Worm (Caenorhabditis elegans) whole organism, L1 larva: ENCODE measurements around the gene C56G2.15.

Experiments used
- C04F5.9 ChIP-seq: sonication (generic microtip); optimal IDR thresholded peaks from 2 replicates; lab custom pipeline; 2016; ENCODE audit warnings: missing genetic modification characterization, missing compliant biosample characterization
- C34B4.2 ChIP-seq: sonication (generic microtip); optimal IDR thresholded peaks from 2 replicates; lab custom pipeline; 2017; ENCODE audit warnings: mild to moderate bottlenecking, missing genetic modification characterization, missing compliant biosample characterization
- aly-2 ChIP-seq: fragments of 150-350 bp; optimal IDR thresholded peaks from 2 replicates; lab custom pipeline; 2014; ENCODE audit warnings: missing biosample characterization, missing genetic modification characterization
- ama-1 ChIP-seq: fragments of 150-350 bp; optimal IDR thresholded peaks from 2 replicates; lab custom pipeline; 2014
- blmp-1 ChIP-seq: fragments of 150-350 bp; optimal IDR thresholded peaks from 2 replicates; lab custom pipeline; 2014; ENCODE audit warnings: missing biosample characterization, missing genetic modification characterization
- ceh-8 ChIP-seq: fragments of 200-800 bp; sonication (Bioruptor generic); optimal IDR thresholded peaks from 2 replicates; lab custom pipeline; 2018; ENCODE audit warnings: mild to moderate bottlenecking, missing genetic modification characterization, moderate library complexity, missing compliant biosample characterization
- dpl-1 ChIP-seq, 3 experiments: fragments of 150-350 bp in 2 of 3; sonication (generic microtip) in 1 of 3; optimal IDR thresholded peaks; 2 replicates each; lab custom pipeline; 2014 to 2017; ENCODE audit warnings: missing biosample characterization in 3 of 3, missing genetic modification characterization in 3 of 3, missing genetic modification reagents in 3 of 3
- dsc-1 ChIP-seq: sonication (generic microtip); optimal IDR thresholded peaks from 2 replicates; lab custom pipeline; 2016; ENCODE audit warnings: mild to moderate bottlenecking, missing genetic modification characterization, missing compliant biosample characterization
- efl-3 ChIP-seq: fragments of 200-800 bp; sonication (Bioruptor generic); optimal IDR thresholded peaks from 2 replicates; lab custom pipeline; 2018; ENCODE audit warnings: mild to moderate bottlenecking, missing genetic modification characterization, missing compliant biosample characterization
- egl-13 ChIP-seq: sonication (generic microtip); optimal IDR thresholded peaks from 2 replicates; lab custom pipeline; 2016; ENCODE audit warnings: missing genotype, missing genetic modification reagents, missing genetic modification characterization, missing compliant biosample characterization
- elt-2 ChIP-seq: sonication (generic microtip); optimal IDR thresholded peaks from 2 replicates; lab custom pipeline; 2016; ENCODE audit warnings: missing genetic modification characterization, mild to moderate bottlenecking, inconsistent platforms, missing compliant biosample characterization, missing genetic modification reagents
- elt-3 ChIP-seq, 6 experiments: fragments of 150-350 bp in 1 of 6; sonication (generic microtip); optimal IDR thresholded peaks; 2 replicates each; lab custom pipeline; 2017 to 2018; ENCODE audit warnings: missing biosample characterization in 6 of 6, missing genetic modification characterization in 6 of 6, inconsistent platforms in 1 of 6
- hlh-17 ChIP-seq: fragments of 200-800 bp; sonication (Bioruptor generic); optimal IDR thresholded peaks from 2 replicates; lab custom pipeline; 2018; ENCODE audit warnings: missing genetic modification characterization, mild to moderate bottlenecking, missing compliant biosample characterization, moderate library complexity, borderline replicate concordance
- isw-1 ChIP-seq: fragments of 200-800 bp; sonication (Bioruptor generic); IDR thresholded peaks from 2 replicates; pipeline ENCODE4 v1.3.6; 2022; ENCODE audit warnings: missing genetic modification characterization, missing compliant biosample characterization
- lin-13 ChIP-seq: fragments of 150-350 bp; optimal IDR thresholded peaks from 2 replicates; lab custom pipeline; 2014; ENCODE audit warnings: missing biosample characterization, missing genetic modification reagents, missing genetic modification characterization
- lin-14 ChIP-seq: fragments of 200-800 bp; sonication (Bioruptor generic); optimal IDR thresholded peaks from 2 replicates; lab custom pipeline; 2018; ENCODE audit warnings: mild to moderate bottlenecking, missing genetic modification characterization, moderate library complexity, missing compliant biosample characterization
- lin-15B ChIP-seq: fragments of 150-350 bp; sonication (generic microtip); optimal IDR thresholded peaks from 3 replicates; lab custom pipeline; 2014; ENCODE audit warnings: missing biosample characterization, missing genetic modification characterization
- lin-35 ChIP-seq, 2 experiments: fragments of 150-350 bp; optimal IDR thresholded peaks; 2 replicates each; lab custom pipeline; 2014; ENCODE audit warnings: missing biosample characterization in 2 of 2, missing genetic modification characterization in 2 of 2, missing genetic modification reagents in 2 of 2
- lsy-2 ChIP-seq, 2 experiments: fragments of 150-350 bp; optimal IDR thresholded peaks; 2 replicates each; lab custom pipeline; 2014; ENCODE audit warnings: missing biosample characterization in 2 of 2, missing genetic modification characterization in 2 of 2
- mab-9 ChIP-seq: fragments of 200-800 bp; sonication (Bioruptor generic); IDR thresholded peaks from 2 replicates; pipeline ENCODE4 v1.3.6; 2022; ENCODE audit warnings: missing genetic modification reagents, missing genetic modification characterization, missing compliant biosample characterization
- mdl-1 ChIP-seq, 2 experiments: fragments of 150-350 bp; optimal IDR thresholded peaks; 2 replicates each; lab custom pipeline; 2014 to 2017; ENCODE audit warnings: missing biosample characterization in 2 of 2, missing genetic modification characterization in 2 of 2, inconsistent platforms in 1 of 2
- mep-1 ChIP-seq: fragments of 150-350 bp; optimal IDR thresholded peaks from 2 replicates; lab custom pipeline; 2014; ENCODE audit warnings: missing biosample characterization, missing genetic modification characterization
- nhr-19 ChIP-seq: fragments of 200-800 bp; sonication (Bioruptor generic); conservative IDR thresholded peaks from 2 replicates; pipeline ENCODE4 v1.3.6; 2022; ENCODE audit warnings: missing genetic modification characterization, missing compliant biosample characterization
- nhr-20 ChIP-seq: sonication (generic microtip); optimal IDR thresholded peaks from 2 replicates; lab custom pipeline; 2016; ENCODE audit warnings: mild to moderate bottlenecking, missing genetic modification characterization, missing compliant biosample characterization
- nhr-47 ChIP-seq: sonication (generic microtip); optimal IDR thresholded peaks from 2 replicates; lab custom pipeline; 2016; ENCODE audit warnings: mild to moderate bottlenecking, missing genetic modification characterization, moderate library complexity, missing compliant biosample characterization
- nhr-71 ChIP-seq: sonication (generic microtip); optimal IDR thresholded peaks from 2 replicates; lab custom pipeline; 2016; ENCODE audit warnings: mild to moderate bottlenecking, missing genetic modification characterization, moderate library complexity, missing compliant biosample characterization
- nhr-77 ChIP-seq: fragments of 150-350 bp; optimal IDR thresholded peaks from 2 replicates; lab custom pipeline; 2014; ENCODE audit warnings: missing biosample characterization, missing genetic modification characterization
- nhr-85 ChIP-seq: sonication (generic microtip); peaks from one replicate; lab custom pipeline; 2016; ENCODE audit warnings: missing genetic modification characterization, inconsistent platforms, missing compliant biosample characterization
- nhr-90 ChIP-seq: sonication (generic microtip); optimal IDR thresholded peaks from 2 replicates; lab custom pipeline; 2016; ENCODE audit warnings: mild to moderate bottlenecking, missing genetic modification characterization, missing compliant biosample characterization; ENCODE audit not compliant: poor library complexity
- pag-3 ChIP-seq: sonication (generic microtip); optimal IDR thresholded peaks from 2 replicates; lab custom pipeline; 2017; ENCODE audit warnings: missing genetic modification characterization, mild to moderate bottlenecking, missing compliant biosample characterization, antibody characterized with exemption, borderline replicate concordance; ENCODE audit not compliant: insufficient read depth
- pax-3 ChIP-seq: fragments of 200-800 bp; sonication (Bioruptor generic); optimal IDR thresholded peaks from 2 replicates; lab custom pipeline; 2018; ENCODE audit warnings: mild to moderate bottlenecking, missing genetic modification characterization, moderate library complexity, missing compliant biosample characterization
- pqm-1 ChIP-seq: sonication (generic microtip); optimal IDR thresholded peaks from 3 replicates; lab custom pipeline; 2017; ENCODE audit warnings: missing biosample characterization, missing genetic modification characterization
- rnt-1 ChIP-seq: sonication (generic microtip); optimal IDR thresholded peaks from 2 replicates; lab custom pipeline; 2016; ENCODE audit warnings: mild to moderate bottlenecking, missing genetic modification characterization, moderate library complexity, missing compliant biosample characterization
- skn-1 ChIP-seq: fragments of 150-350 bp; optimal IDR thresholded peaks from 2 replicates; lab custom pipeline; 2014; ENCODE audit warnings: missing biosample characterization, missing genetic modification characterization
- snu-23 ChIP-seq: sonication (generic microtip); optimal IDR thresholded peaks from 2 replicates; lab custom pipeline; 2016; ENCODE audit warnings: missing genetic modification characterization, missing compliant biosample characterization
- sptf-1 ChIP-seq: fragments of 150-350 bp; optimal IDR thresholded peaks from 2 replicates; lab custom pipeline; 2014; ENCODE audit warnings: missing biosample characterization, missing genetic modification characterization
- sup-37 ChIP-seq: fragments of 200-800 bp; sonication (Bioruptor generic); optimal IDR thresholded peaks from 2 replicates; lab custom pipeline; 2018; ENCODE audit warnings: mild to moderate bottlenecking, missing genetic modification characterization, missing compliant biosample characterization
- tbx-2 ChIP-seq: sonication (generic microtip); optimal IDR thresholded peaks from 2 replicates; lab custom pipeline; 2016; ENCODE audit warnings: missing genetic modification characterization, missing compliant biosample characterization
- tlp-1 ChIP-seq: fragments of 150-350 bp; optimal IDR thresholded peaks from 2 replicates; lab custom pipeline; 2014; ENCODE audit warnings: missing biosample characterization, missing genetic modification characterization
- unc-30 ChIP-seq: sonication (generic microtip); optimal IDR thresholded peaks from 2 replicates; lab custom pipeline; 2017; ENCODE audit warnings: missing biosample characterization, missing genetic modification characterization
- unc-86 ChIP-seq: sonication (generic microtip); optimal IDR thresholded peaks from 2 replicates; lab custom pipeline; 2016; ENCODE audit warnings: missing genetic modification characterization, missing compliant biosample characterization
- vab-15 ChIP-seq: sonication (generic microtip); optimal IDR thresholded peaks from 2 replicates; lab custom pipeline; 2017; ENCODE audit warnings: missing genotype, mild to moderate bottlenecking, missing genetic modification characterization, missing compliant biosample characterization
- zag-1 ChIP-seq: fragments of 150-350 bp; optimal IDR thresholded peaks from 2 replicates; lab custom pipeline; 2014; ENCODE audit warnings: missing biosample characterization, missing genetic modification characterization
- zip-4 ChIP-seq: fragments of 200-800 bp; sonication (Bioruptor generic); optimal IDR thresholded peaks from 2 replicates; lab custom pipeline; 2018; ENCODE audit warnings: mild to moderate bottlenecking, missing genetic modification characterization, moderate library complexity, missing compliant biosample characterization

C56G2.15 gene

ce11 chrIII:6360825-6361224, 6.9 kb downstream of the C56G2.15 start:
- TF ChIP-seq mep-1 (tag; lab: Kevin White, UChicago) (peak; percentile 71), lin-14 (GFP tag; lab: Kevin White, UChicago) (peak; percentile 79), sup-37 (GFP tag; lab: Kevin White, UChicago) (no peak), nhr-71 (tag; lab: Kevin White, UChicago) (peak; percentile 56), ama-1 (lab: Kevin White, UChicago) (no peak), zip-4 (GFP tag; lab: Kevin White, UChicago) (no peak), zag-1 (tag; lab: Kevin White, UChicago) (no peak), tbx-2 (tag; lab: Kevin White, UChicago) (peak; percentile 2), unc-30 (tag; lab: Kevin White, UChicago) (no peak), lin-13 (peak; percentile 13), skn-1 (tag; lab: Kevin White, UChicago) (peak; percentile 20), pax-3 (tag; lab: Kevin White, UChicago) (no peak), egl-13 (no peak), aly-2 (tag; lab: Kevin White, UChicago) (no peak), lin-15B (tag; lab: Kevin White, UChicago) (no peak), snu-23 (GFP tag; lab: Kevin White, UChicago) (peak; percentile 51), nhr-90 (tag; lab: Kevin White, UChicago) (peak; percentile 2), pqm-1 (tag; lab: Kevin White, UChicago) (no peak), efl-3 (GFP tag; lab: Kevin White, UChicago) (no peak), mdl-1 (tag; optimal IDR thresholded peaks at IDR 0.05; lab: Kevin White, UChicago) (peak in 1 of 2 experiments; percentile 58), pag-3 (tag; lab: Kevin White, UChicago) (no peak), vab-15 (tag; lab: Kevin White, UChicago) (peak; percentile 35), isw-1 (GFP tag; lab: Robert Waterston, UW) (no peak), ceh-8 (GFP tag; lab: Kevin White, UChicago) (no peak), rnt-1 (peak; percentile 29), unc-86 (tag; lab: Kevin White, UChicago) (no peak), hlh-17 (GFP tag; lab: Kevin White, UChicago) (no peak), nhr-47 (no peak), mab-9 (GFP tag; lab: Robert Waterston, UW) (no peak), dsc-1 (no peak), dpl-1 (GFP tag; optimal IDR thresholded peaks at IDR 0.05; lab: Kevin White, UChicago) (peak in 1 of 3 experiments; percentile 1), lin-35 (GFP tag; optimal IDR thresholded peaks at IDR 0.05; lab: Kevin White, UChicago) (peak in 1 of 2 experiments; percentile 60), C04F5.9 (tag; lab: Kevin White, UChicago) (no peak), lsy-2 (tag; optimal IDR thresholded peaks at IDR 0.05; lab: Kevin White, UChicago) (peak; percentile 18 to 33), tlp-1 (no peak), nhr-20 (tag; lab: Kevin White, UChicago) (peak; percentile 73), sptf-1 (tag; lab: Kevin White, UChicago) (no peak), nhr-85 (peak; percentile 97), nhr-19 (GFP tag; lab: Robert Waterston, UW) (0 out of 2 replicates have a peak, but pooled peaks have one; percentile 16), nhr-77 (tag; lab: Kevin White, UChicago) (no peak), elt-3 (tag; optimal IDR thresholded peaks at IDR 0.05; lab: Kevin White, UChicago) (peak in 3 of 6 experiments; percentile 21 to 67 (median 31)), C34B4.2 (tag; lab: Kevin White, UChicago) (no peak), blmp-1 (tag; lab: Kevin White, UChicago) (peak; percentile 94), elt-2 (no peak)
